Fruit fly (Drosophila melanogaster): ENCODE measurements around the gene Rpn1.

The Rpn1 gene

dm6 chr3L:19897685-19898009 is 17.2 kb upstream of the Rpn1 start:
- no peak for TF ChIP-seq CG4496 (GFP tag; IDR thresholded peaks at IDR 0.05)
- TF ChIP-seq CG15710 (tag; optimal IDR thresholded peaks at IDR 0.05), result no peak
- TF ChIP-seq CG13204 (GFP tag; optimal IDR thresholded peaks at IDR 0.05), result no peak
- TF ChIP-seq CG17806 (tag; optimal IDR thresholded peaks at IDR 0.05), result no peak
- no peak for TF ChIP-seq CG14655 (GFP tag; optimal IDR thresholded peaks at IDR 0.05)
- TF ChIP-seq Pif1B (GFP tag; optimal IDR thresholded peaks at IDR 0.05), result no peak
- no peak for TF ChIP-seq Ets98B (GFP tag; IDR thresholded peaks at IDR 0.05)

DNA sequence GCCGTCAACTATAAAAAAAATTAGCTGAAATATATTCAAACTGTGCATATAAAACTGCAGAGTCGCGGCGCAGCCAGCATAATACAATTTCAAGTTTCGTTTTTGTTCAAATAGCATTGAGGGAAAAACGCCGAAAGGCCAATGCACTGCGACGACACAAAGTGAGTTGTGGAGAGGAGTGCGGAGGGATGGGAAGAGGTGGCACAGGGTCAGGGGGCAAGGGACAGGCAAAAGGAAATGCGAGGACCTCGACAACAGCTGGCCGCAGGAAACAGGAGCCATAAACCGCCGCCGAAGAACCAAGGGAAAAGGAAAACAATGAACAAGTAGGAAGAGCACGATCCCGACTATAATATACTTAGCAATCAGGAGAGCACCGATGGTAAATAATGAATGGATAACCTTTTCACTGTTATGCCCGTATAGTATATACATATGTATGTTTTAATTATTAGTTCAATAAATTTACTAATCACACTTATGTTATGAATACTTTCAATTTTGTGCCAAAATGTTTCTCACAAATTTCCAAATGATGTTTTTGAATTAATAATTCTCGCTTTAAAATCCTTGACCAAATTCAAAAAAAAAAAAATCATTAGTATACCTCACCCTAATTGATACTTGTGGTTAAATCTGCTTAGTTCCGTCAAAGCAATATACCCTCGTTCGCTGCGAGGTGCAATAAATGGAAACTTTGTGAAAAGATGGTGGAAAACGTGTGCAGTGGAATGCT is 16.1 kb upstream of the Rpn1 start:
- TF ChIP-seq CG8301 (tag; optimal IDR thresholded peaks at IDR 0.05) (peak; percentile 57), CG14655 (GFP tag; optimal IDR thresholded peaks at IDR 0.05) (peak; percentile 67), CG32121 (GFP tag; IDR thresholded peaks at IDR 0.05) (no peak), Pif1A (GFP tag; optimal IDR thresholded peaks at IDR 0.05) (peak; percentile 71), CG15710 (tag; optimal IDR thresholded peaks at IDR 0.05) (peak; percentile 40), EcR (GFP tag; optimal IDR thresholded peaks at IDR 0.05) (peak; percentile 96), CG10348 (GFP tag; IDR thresholded peaks at IDR 0.05) (no peak), CG17806 (tag; optimal IDR thresholded peaks at IDR 0.05) (peak; percentile 48), CG9948 (tag; optimal IDR thresholded peaks at IDR 0.05) (peak; percentile 69), CG34367 (tag; optimal IDR thresholded peaks at IDR 0.05) (peak; percentile 29), Pif1B (GFP tag; optimal IDR thresholded peaks at IDR 0.05) (peak; percentile 51), Snoo (tag; optimal IDR thresholded peaks at IDR 0.05) (no peak), CG8159 (tag; optimal IDR thresholded peaks at IDR 0.05) (peak; percentile 38), CG4496 (GFP tag; IDR thresholded peaks at IDR 0.05) (peak; percentile 64; the same call in 2 of the 3 replicates), D1 (tag; optimal IDR thresholded peaks at IDR 0.05) (peak; percentile 29), CG12605 (GFP tag; IDR thresholded peaks at IDR 0.05) (no peak)

dm6 chr3L:19899308-19899927 is 15.4 kb upstream of the Rpn1 start:
- peak; percentile 25 for TF ChIP-seq CG13204 (GFP tag; optimal IDR thresholded peaks at IDR 0.05)
- TF ChIP-seq CG14655 (GFP tag; optimal IDR thresholded peaks at IDR 0.05), result no peak
- peak; percentile 74 for TF ChIP-seq EcR (GFP tag; optimal IDR thresholded peaks at IDR 0.05)

DNA sequence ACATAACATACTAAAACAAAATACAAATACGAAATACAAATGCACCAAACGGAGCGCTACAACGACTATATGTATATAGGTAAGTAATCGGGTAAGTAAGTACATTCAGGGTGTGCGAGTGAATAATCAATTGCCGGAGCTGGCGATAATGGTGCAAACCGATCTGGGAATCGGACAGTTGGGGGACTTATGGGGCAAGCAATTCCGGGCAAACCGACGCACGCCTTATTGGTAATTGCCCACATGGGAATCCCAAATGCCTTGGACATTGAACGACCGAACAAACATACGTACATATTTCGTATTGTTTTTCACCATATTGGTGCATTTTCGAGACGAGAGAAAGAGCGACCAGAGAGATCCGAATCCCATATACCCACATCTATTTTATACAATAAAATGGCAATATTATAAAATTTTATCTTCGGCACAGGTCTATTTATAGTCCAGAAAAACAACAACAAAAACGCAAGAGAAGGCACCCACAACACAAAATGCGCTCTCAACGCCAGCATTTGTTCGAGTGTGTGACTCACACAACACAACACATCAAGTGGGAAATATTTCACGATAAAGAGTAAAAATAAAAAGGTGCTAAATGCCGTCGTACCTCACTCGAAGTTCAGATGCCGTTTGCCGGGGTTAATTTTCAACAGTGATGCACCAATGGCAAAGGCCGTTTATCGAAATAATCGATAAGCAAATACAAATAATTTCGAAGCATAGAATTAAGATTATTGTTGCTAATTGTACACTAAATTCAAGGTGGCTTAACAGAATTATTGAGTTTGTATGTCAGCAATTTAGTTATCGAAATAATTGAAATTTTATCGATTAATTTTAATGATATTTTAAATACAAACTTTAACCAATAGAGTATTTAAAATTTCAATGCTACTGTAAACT is 14.4 kb upstream of the Rpn1 start:
- TF ChIP-seq CG4496 (GFP tag; IDR thresholded peaks at IDR 0.05) (0 out of 3 replicates have a peak, but pooled peaks have one; percentile 23), CG12605 (GFP tag; IDR thresholded peaks at IDR 0.05) (no peak)

- TF ChIP-seq CG4496 (GFP tag; IDR thresholded peaks at IDR 0.05) (no peak), EcR (GFP tag; optimal IDR thresholded peaks at IDR 0.05) (peak; percentile 39)
Observed at dm6 chr3L:19901486-19902255, 13.2 kb upstream of the Rpn1 start.

DNA sequence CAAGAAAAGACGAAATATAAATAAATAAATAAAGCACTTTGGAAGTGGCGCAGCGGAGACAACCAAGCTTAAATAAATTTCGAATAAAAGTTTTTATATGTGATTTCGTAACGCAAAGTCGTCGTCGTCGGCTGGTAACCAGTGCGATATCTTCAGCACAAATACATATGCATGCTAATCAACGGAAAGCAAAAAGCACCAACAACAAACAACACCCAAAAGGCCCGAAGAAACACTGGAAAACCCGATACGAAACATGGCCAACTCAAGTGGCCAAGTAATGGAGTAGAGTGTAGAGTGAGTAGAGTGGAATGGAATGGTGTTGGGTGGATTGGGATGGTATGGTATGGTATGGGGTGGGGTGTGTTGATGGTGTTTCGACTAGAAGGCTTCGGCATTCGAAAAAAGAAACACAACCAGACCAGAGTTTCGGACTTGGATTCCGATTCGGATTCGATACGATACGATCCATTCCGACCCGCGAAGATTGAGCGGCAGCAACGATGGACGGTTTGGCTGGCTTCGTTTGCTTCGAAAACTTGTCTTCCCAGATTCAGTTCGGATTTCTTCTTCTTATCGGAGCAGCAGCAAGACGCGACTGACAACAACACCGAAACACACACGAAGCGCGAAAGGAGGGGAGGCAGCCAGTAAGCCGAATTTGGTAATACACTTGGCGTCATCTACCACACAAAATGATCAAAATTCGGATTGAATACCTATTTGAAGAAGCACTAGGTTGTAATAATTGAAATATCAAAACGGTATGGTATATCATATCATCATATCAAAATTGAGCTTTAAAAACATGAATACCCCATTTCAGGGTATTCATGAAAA is 12.1 kb upstream of the Rpn1 start:
- TF ChIP-seq CG14655 (GFP tag; optimal IDR thresholded peaks at IDR 0.05) (peak; percentile 95), D1 (tag; optimal IDR thresholded peaks at IDR 0.05) (peak; percentile 80), CG12605 (GFP tag; IDR thresholded peaks at IDR 0.05) (peak; percentile 92), CG32121 (GFP tag; IDR thresholded peaks at IDR 0.05) (peak; percentile 97), CG17806 (tag; optimal IDR thresholded peaks at IDR 0.05) (peak; percentile 99), Snoo (tag; optimal IDR thresholded peaks at IDR 0.05) (peak; percentile 95), CG9948 (tag; optimal IDR thresholded peaks at IDR 0.05) (peak; percentile 97), rn (GFP tag; IDR thresholded peaks at IDR 0.05) (peak; percentile 95), Pif1B (GFP tag; optimal IDR thresholded peaks at IDR 0.05) (peak; percentile 97), CG34367 (tag; optimal IDR thresholded peaks at IDR 0.05) (peak; percentile 98), CG8301 (tag; optimal IDR thresholded peaks at IDR 0.05) (peak; percentile 93), Pif1A (GFP tag; optimal IDR thresholded peaks at IDR 0.05) (peak; percentile 98), fd96Ca (GFP tag; IDR thresholded peaks at IDR 0.05) (peak; percentile 98), gl (tag; optimal IDR thresholded peaks at IDR 0.05) (peak; percentile 97), CG4496 (GFP tag; IDR thresholded peaks at IDR 0.05) (peak; percentile 98), CG13204 (GFP tag; optimal IDR thresholded peaks at IDR 0.05) (peak; percentile 95), CG8159 (tag; optimal IDR thresholded peaks at IDR 0.05) (peak; percentile 92), CG15710 (tag; optimal IDR thresholded peaks at IDR 0.05) (peak; percentile 98), Ets98B (GFP tag; IDR thresholded peaks at IDR 0.05) (peak; percentile 95), CG10348 (GFP tag; IDR thresholded peaks at IDR 0.05) (peak; percentile 90), EcR (GFP tag; optimal IDR thresholded peaks at IDR 0.05) (peak; percentile 31)

Measured in whole organism, pupa.